Worm (Caenorhabditis elegans) whole organism, mixed stage, embryonic: ENCODE data around the gene ZK177.12.
"Not testable (repeated sequence)": the region's sequence is repeated elsewhere in the genome, so short reads cannot be mapped to it uniquely, and the experiment has no call there.

Source experiments
- bed-3 ChIP-seq: fragments of 200-800 bp; sonication (Bioruptor generic); optimal IDR thresholded peaks from 3 replicates; lab custom pipeline; 2018; ENCODE audit warnings: mild to moderate bottlenecking, missing genetic modification characterization, moderate library complexity, missing compliant biosample characterization
- blmp-1 ChIP-seq: fragments of 150-350 bp; optimal IDR thresholded peaks from 2 replicates; lab custom pipeline; 2014; ENCODE audit warnings: missing biosample characterization, missing genetic modification characterization
- lin-13 ChIP-seq: fragments of 150-350 bp; optimal IDR thresholded peaks from 2 replicates; lab custom pipeline; 2014; ENCODE audit warnings: missing biosample characterization, missing genetic modification characterization
- mab-5 ChIP-seq: fragments of 150-350 bp; optimal IDR thresholded peaks from 2 replicates; lab custom pipeline; 2014; ENCODE audit warnings: missing biosample characterization, missing genetic modification characterization
- mep-1 ChIP-seq: fragments of 150-350 bp; optimal IDR thresholded peaks from 2 replicates; lab custom pipeline; 2017; ENCODE audit warnings: missing biosample characterization, missing genetic modification reagents, missing genetic modification characterization, inconsistent platforms
- sptf-1 ChIP-seq: sonication (generic microtip); optimal IDR thresholded peaks from 2 replicates; lab custom pipeline; 2017; ENCODE audit warnings: mild to moderate bottlenecking, missing genetic modification characterization, moderate library complexity, missing compliant biosample characterization
- ztf-11 ChIP-seq: fragments of 150-350 bp; optimal IDR thresholded peaks from 2 replicates; lab custom pipeline; 2014; ENCODE audit warnings: missing biosample characterization, missing genetic modification characterization

- not testable (repeated sequence) for TF ChIP-seq lin-13; blmp-1 (tag; lab: Kevin White, UChicago); mep-1 (tag; lab: Kevin White, UChicago); sptf-1 (tag; lab: Kevin White, UChicago); mab-5 (tag; lab: Kevin White, UChicago); bed-3 (GFP tag; lab: Kevin White, UChicago); ztf-11 (tag; lab: Kevin White, UChicago)
These were observed 18.6 kb downstream of the ZK177.12 start, which contains the start of gene hlh-27 for ce11 chrII:5540113-5540512.
